Fruit fly (Drosophila melanogaster) whole organism, pupa: ENCODE results near the gene ND-39.

ENCODE experiments used
- CG10348 ChIP-seq: fragments of 200-800 bp; sonication (Bioruptor generic); IDR thresholded peaks from 2 replicates; pipeline ENCODE4 v1.3.6; 2022; ENCODE audit warnings: missing biosample characterization, missing genetic modification characterization
- CG12605 ChIP-seq: fragments of 200-800 bp; sonication (Bioruptor generic); IDR thresholded peaks from 2 replicates; pipeline ENCODE4 v1.3.6; 2022; ENCODE audit warnings: missing biosample characterization, missing genetic modification characterization
- CG13204 ChIP-seq: fragments of 200-800 bp; sonication (Bioruptor generic); optimal IDR thresholded peaks from 2 replicates; lab custom pipeline; 2018; ENCODE audit warnings: missing biosample characterization, mild to moderate bottlenecking, missing genetic modification characterization, moderate library complexity
- CG14655 ChIP-seq: fragments of 200-800 bp; sonication (Bioruptor generic); optimal IDR thresholded peaks from 3 replicates; lab custom pipeline; 2017; ENCODE audit warnings: mild to moderate bottlenecking, missing biosample characterization, missing genetic modification reagents, missing genetic modification characterization
- CG15710 ChIP-seq: fragments of 200-800 bp; sonication (Bioruptor generic); optimal IDR thresholded peaks from 2 replicates; lab custom pipeline; 2018; ENCODE audit warnings: missing biosample characterization, mild to moderate bottlenecking, missing genetic modification characterization, moderate library complexity
- CG17806 ChIP-seq: fragments of 200-800 bp; sonication (Bioruptor generic); optimal IDR thresholded peaks from 2 replicates; lab custom pipeline; 2018; ENCODE audit warnings: missing biosample characterization, mild to moderate bottlenecking, missing genetic modification characterization, moderate library complexity
- CG32121 ChIP-seq: fragments of 200-800 bp; sonication (Bioruptor generic); IDR thresholded peaks from 2 replicates; pipeline ENCODE4 v1.3.6; 2022; ENCODE audit warnings: missing biosample characterization, missing genetic modification characterization
- CG34367 ChIP-seq: fragments of 200-800 bp; sonication (Bioruptor generic); optimal IDR thresholded peaks from 2 replicates; lab custom pipeline; 2018; ENCODE audit warnings: missing biosample characterization, mild to moderate bottlenecking, missing genetic modification characterization
- CG4496 ChIP-seq: fragments of 200-800 bp; sonication (Bioruptor generic); IDR thresholded peaks from 3 replicates; pipeline ENCODE4 v1.3.6; 2022; ENCODE audit warnings: missing biosample characterization, missing genetic modification characterization
- CG8159 ChIP-seq: fragments of 200-800 bp; sonication (Bioruptor generic); optimal IDR thresholded peaks from 3 replicates; lab custom pipeline; 2018; ENCODE audit warnings: missing biosample characterization, mild to moderate bottlenecking, missing genetic modification characterization, moderate library complexity
- CG8301 ChIP-seq: fragments of 200-800 bp; sonication (Bioruptor generic); optimal IDR thresholded peaks from 2 replicates; lab custom pipeline; 2018; ENCODE audit warnings: missing biosample characterization, mild to moderate bottlenecking, missing genetic modification characterization
- CG9948 ChIP-seq: fragments of 200-800 bp; sonication (Bioruptor generic); optimal IDR thresholded peaks from 2 replicates; lab custom pipeline; 2018; ENCODE audit warnings: missing biosample characterization, mild to moderate bottlenecking, missing genetic modification characterization, moderate library complexity
- D1 ChIP-seq: fragments of 200-800 bp; sonication (Bioruptor generic); optimal IDR thresholded peaks from 2 replicates; lab custom pipeline; 2018; ENCODE audit warnings: missing biosample characterization, mild to moderate bottlenecking, missing genetic modification characterization, moderate library complexity
- EcR ChIP-seq: fragments of 200-800 bp; sonication (Bioruptor generic); optimal IDR thresholded peaks from 3 replicates; lab custom pipeline; 2019; ENCODE audit warnings: missing biosample characterization, missing genetic modification characterization, mild to moderate bottlenecking, moderate library complexity, missing genetic modification reagents
- Ets98B ChIP-seq: fragments of 200-800 bp; sonication (Bioruptor generic); IDR thresholded peaks from 2 replicates; pipeline ENCODE4 v1.3.6; 2022; ENCODE audit warnings: missing biosample characterization, missing genetic modification characterization
- Pif1A ChIP-seq: fragments of 200-800 bp; sonication (Bioruptor generic); optimal IDR thresholded peaks from 3 replicates; lab custom pipeline; 2016; ENCODE audit warnings: missing biosample characterization, missing genetic modification characterization
- Pif1B ChIP-seq: fragments of 200-800 bp; sonication (Bioruptor generic); optimal IDR thresholded peaks from 3 replicates; lab custom pipeline; 2016; ENCODE audit warnings: missing biosample characterization, missing genetic modification characterization
- Snoo ChIP-seq: fragments of 200-800 bp; sonication (Bioruptor generic); optimal IDR thresholded peaks from 3 replicates; lab custom pipeline; 2017; ENCODE audit warnings: missing biosample characterization, mild to moderate bottlenecking, missing genetic modification characterization, inconsistent platforms
- fd96Ca ChIP-seq: fragments of 200-800 bp; sonication (Bioruptor generic); IDR thresholded peaks from 3 replicates; pipeline ENCODE4 v1.3.6; 2022; ENCODE audit warnings: missing biosample characterization, missing genetic modification characterization
- gl ChIP-seq: fragments of 200-800 bp; sonication (Bioruptor generic); optimal IDR thresholded peaks from 2 replicates; lab custom pipeline; 2018; ENCODE audit warnings: missing biosample characterization, mild to moderate bottlenecking, missing genetic modification characterization
- rn ChIP-seq: fragments of 200-800 bp; sonication (Bioruptor generic); IDR thresholded peaks from 2 replicates; pipeline ENCODE4 v1.3.6; 2022; ENCODE audit warnings: missing biosample characterization, missing genetic modification characterization

Gene ND-39

DNA sequence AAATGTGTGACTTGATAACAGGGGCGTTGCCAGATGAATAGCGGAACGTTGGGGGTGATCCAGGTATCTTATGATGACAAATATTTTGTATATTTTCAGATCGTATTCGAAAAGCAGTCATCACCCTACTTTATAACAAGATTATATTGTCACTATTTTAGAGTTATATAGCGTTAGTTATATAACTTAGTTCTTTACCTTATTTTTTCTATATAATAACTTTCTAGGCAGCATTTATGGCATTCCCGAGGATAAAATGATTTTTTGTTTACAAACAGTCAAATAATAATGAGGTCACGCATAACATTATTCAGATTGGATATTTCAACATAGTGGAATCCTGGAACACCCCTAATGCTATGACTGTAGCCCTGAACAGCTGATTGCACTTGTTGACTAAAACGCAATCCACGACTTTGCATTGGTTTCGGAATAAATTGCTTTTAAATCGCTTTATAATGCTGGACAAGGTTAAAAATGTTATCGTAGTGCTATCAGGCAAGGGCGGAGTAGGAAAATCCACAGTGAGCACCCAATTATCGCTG lies 34.4 kb downstream of the ND-39 start, which contains the start of gene Nubp2:
Gene Nubp2 (plus strand): TSS at position 381 of the 545 bp plus-strand sequence.
- TF ChIP-seq EcR (GFP tag; lab: Kevin White, UChicago) (peak; percentile 4), Pif1B (GFP tag; lab: Kevin White, UChicago) (peak; percentile 89), gl (tag; lab: Kevin White, UChicago) (peak; percentile 78), CG10348 (GFP tag; lab: Robert Waterston, UW) (peak; percentile 78), CG14655 (GFP tag; lab: Kevin White, UChicago) (peak; percentile 95), Pif1A (GFP tag; lab: Kevin White, UChicago) (peak; percentile 92), CG17806 (peak; percentile 93), CG9948 (tag; lab: Kevin White, UChicago) (peak; percentile 95), CG4496 (peak; percentile 92), CG8159 (tag; lab: Kevin White, UChicago) (peak; percentile 95), CG8301 (tag; lab: Kevin White, UChicago) (peak; percentile 93), D1 (tag; lab: Kevin White, UChicago) (peak; percentile 85), rn (peak; percentile 84), CG34367 (tag; lab: Kevin White, UChicago) (peak; percentile 90), CG12605 (GFP tag; lab: Robert Waterston, UW) (peak; percentile 72), Ets98B (GFP tag; lab: Robert Waterston, UW) (peak; percentile 86), fd96Ca (GFP tag; lab: Robert Waterston, UW) (peak; percentile 81), CG13204 (GFP tag; lab: Kevin White, UChicago) (no peak), CG15710 (tag; lab: Kevin White, UChicago) (peak; percentile 96), CG32121 (GFP tag; lab: Robert Waterston, UW) (peak; percentile 86), Snoo (peak; percentile 90)

DNA sequence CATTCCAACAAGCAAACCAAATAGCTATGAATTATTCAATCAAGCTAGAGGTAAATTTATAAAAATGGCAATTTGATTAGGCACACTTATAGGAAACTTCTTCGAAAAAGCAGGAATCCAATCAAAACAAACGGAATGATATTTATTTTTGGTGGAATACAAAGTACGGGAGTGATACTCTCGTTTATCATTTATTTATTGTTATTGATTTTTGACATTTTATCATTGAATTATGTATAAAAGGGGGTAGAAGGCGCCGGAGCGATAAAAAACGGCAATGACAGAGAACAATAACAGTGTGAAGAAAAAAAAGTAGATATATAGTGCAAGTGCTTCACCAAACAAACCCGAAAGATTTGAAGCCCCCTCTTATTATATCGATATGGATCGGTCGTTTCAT lies 38.0 kb downstream of the ND-39 start:
- TF ChIP-seq CG14655 (GFP tag; lab: Kevin White, UChicago) (no peak), fd96Ca (GFP tag; lab: Robert Waterston, UW) (no peak), CG8159 (tag; lab: Kevin White, UChicago) (no peak), rn (no peak), CG9948 (tag; lab: Kevin White, UChicago) (no peak), Pif1B (GFP tag; lab: Kevin White, UChicago) (no peak), Ets98B (GFP tag; lab: Robert Waterston, UW) (no peak), EcR (GFP tag; lab: Kevin White, UChicago) (no peak), Snoo (no peak), CG12605 (GFP tag; lab: Robert Waterston, UW) (no peak), CG10348 (GFP tag; lab: Robert Waterston, UW) (no peak), gl (tag; lab: Kevin White, UChicago) (no peak), CG4496 (no peak), CG13204 (GFP tag; lab: Kevin White, UChicago) (no peak), Pif1A (GFP tag; lab: Kevin White, UChicago) (no peak), CG32121 (GFP tag; lab: Robert Waterston, UW) (no peak), CG8301 (tag; lab: Kevin White, UChicago) (no peak), CG15710 (tag; lab: Kevin White, UChicago) (no peak), CG17806 (no peak), D1 (tag; lab: Kevin White, UChicago) (no peak)

dm6 chr3L:20530347-20531177 lies 38.7 kb downstream of the ND-39 start:
- TF ChIP-seq CG13204 (GFP tag; lab: Kevin White, UChicago), result no peak
- no peak for TF ChIP-seq CG14655 (GFP tag; lab: Kevin White, UChicago)
- TF ChIP-seq CG32121 (GFP tag; lab: Robert Waterston, UW), result no peak
- TF ChIP-seq D1 (tag; lab: Kevin White, UChicago), result no peak
- TF ChIP-seq CG10348 (GFP tag; lab: Robert Waterston, UW), result no peak
- no peak for TF ChIP-seq CG17806
- TF ChIP-seq, all 21 proteins: peak for 0

DNA sequence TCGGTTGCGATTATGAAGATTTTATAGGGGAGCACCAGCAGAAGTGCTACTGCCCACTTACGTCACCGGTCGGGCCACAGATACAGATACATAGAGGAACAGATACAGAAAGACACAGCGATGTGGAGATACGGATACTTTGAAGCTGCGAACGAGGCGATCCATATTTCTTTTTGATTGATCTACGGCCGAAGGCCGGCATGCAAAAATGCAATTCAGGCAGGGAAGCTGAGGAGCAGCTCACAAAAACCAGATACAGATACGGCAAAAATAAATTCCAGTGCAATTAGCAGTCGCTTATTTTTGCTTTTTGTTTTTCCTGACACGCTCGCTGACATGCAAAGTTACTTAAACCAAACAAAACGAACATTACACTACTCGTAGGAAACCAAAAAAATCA lies 39.4 kb downstream of the ND-39 start:
- TF ChIP-seq CG14655 (GFP tag; lab: Kevin White, UChicago) (no peak), Ets98B (GFP tag; lab: Robert Waterston, UW) (no peak), CG8301 (tag; lab: Kevin White, UChicago) (no peak), rn (no peak), CG12605 (GFP tag; lab: Robert Waterston, UW) (no peak), CG9948 (tag; lab: Kevin White, UChicago) (no peak), CG32121 (GFP tag; lab: Robert Waterston, UW) (no peak), CG13204 (GFP tag; lab: Kevin White, UChicago) (no peak), Snoo (no peak)

DNA sequence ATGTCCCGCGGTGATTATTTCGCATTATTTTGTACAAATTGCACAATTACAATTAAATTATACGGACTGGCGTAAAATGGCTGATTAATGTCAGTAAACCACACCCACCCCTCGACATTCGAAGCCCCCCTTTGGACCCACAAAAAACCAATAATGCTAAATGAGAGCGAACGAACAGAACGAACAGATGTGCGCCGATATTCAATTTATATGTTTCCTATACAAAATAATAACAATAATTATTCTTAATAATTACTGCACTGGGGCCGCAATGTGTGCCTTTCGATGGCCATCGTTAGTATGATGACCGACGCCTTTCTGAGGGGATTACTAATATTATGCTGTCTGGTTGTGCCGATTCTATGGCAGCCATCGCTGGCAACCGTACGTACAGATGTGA lies 41.5 kb downstream of the ND-39 start, which contains the start of gene CG13250:
Gene CG13250 (plus strand): TSS at position 301 of the 400 bp plus-strand sequence.
- TF ChIP-seq Snoo (no peak), CG14655 (GFP tag; lab: Kevin White, UChicago) (no peak), CG17806 (no peak), Ets98B (GFP tag; lab: Robert Waterston, UW) (no peak), CG15710 (tag; lab: Kevin White, UChicago) (no peak), CG4496 (no peak), CG9948 (tag; lab: Kevin White, UChicago) (no peak), rn (no peak), CG13204 (GFP tag; lab: Kevin White, UChicago) (no peak), Pif1B (GFP tag; lab: Kevin White, UChicago) (no peak), CG12605 (GFP tag; lab: Robert Waterston, UW) (no peak), gl (tag; lab: Kevin White, UChicago) (no peak), CG34367 (tag; lab: Kevin White, UChicago) (no peak), EcR (GFP tag; lab: Kevin White, UChicago) (no peak), Pif1A (GFP tag; lab: Kevin White, UChicago) (no peak), CG10348 (GFP tag; lab: Robert Waterston, UW) (no peak), fd96Ca (GFP tag; lab: Robert Waterston, UW) (no peak), CG32121 (GFP tag; lab: Robert Waterston, UW) (no peak), CG8301 (tag; lab: Kevin White, UChicago) (no peak)
